Fruit fly (Drosophila melanogaster) whole organism, embryonic: Measurements from ENCODE around the gene CG12078.

Experiments used
- CG1233 ChIP-seq: fragments of 200-800 bp; sonication (Bioruptor generic); optimal IDR thresholded peaks from 4 replicates; lab custom pipeline; 2018; ENCODE audit warnings: missing biosample characterization, mild to moderate bottlenecking, missing genetic modification characterization
- CG12659 ChIP-seq: fragments of 200-800 bp; sonication (Bioruptor generic); optimal IDR thresholded peaks from 3 replicates; lab custom pipeline; 2017; ENCODE audit warnings: mild to moderate bottlenecking, missing biosample characterization, missing genetic modification reagents, missing genetic modification characterization
- CG12744 ChIP-seq: fragments of 200-800 bp; sonication (Bioruptor generic); optimal IDR thresholded peaks from 2 replicates; lab custom pipeline; 2016; ENCODE audit warnings: missing biosample characterization, missing genetic modification characterization
- CG15269 ChIP-seq: fragments of 200-800 bp; sonication (Bioruptor generic); optimal IDR thresholded peaks from 2 replicates; lab custom pipeline; 2018; ENCODE audit warnings: missing biosample characterization, mild to moderate bottlenecking, missing genetic modification characterization, moderate library complexity
- CG17186 ChIP-seq: fragments of 200-800 bp; sonication (Bioruptor generic); optimal IDR thresholded peaks from 3 replicates; lab custom pipeline; 2017; ENCODE audit warnings: missing biosample characterization, missing genetic modification reagents, missing genetic modification characterization
- CG31441 ChIP-seq: fragments of 200-800 bp; sonication (Bioruptor generic); IDR thresholded peaks from 2 replicates; pipeline ENCODE4 v1.3.6; 2022; ENCODE audit warnings: missing biosample characterization, missing genetic modification characterization
- CG32772 ChIP-seq: fragments of 200-800 bp; sonication (Bioruptor generic); IDR thresholded peaks from 2 replicates; pipeline ENCODE4 v1.3.6; 2022; ENCODE audit warnings: missing biosample characterization, missing genetic modification characterization
- CG34224 ChIP-seq: fragments of 200-800 bp; sonication (Bioruptor generic); IDR thresholded peaks from 3 replicates; pipeline ENCODE4 v1.3.6; 2022; ENCODE audit warnings: missing biosample characterization, missing genetic modification characterization; ENCODE audit not compliant: partially characterized antibody
- CG3838 ChIP-seq: fragments of 200-800 bp; sonication (Bioruptor generic); optimal IDR thresholded peaks from 3 replicates; lab custom pipeline; 2016; ENCODE audit warnings: missing biosample characterization, missing genetic modification characterization
- CG4854 ChIP-seq: fragments of 200-800 bp; sonication (Bioruptor generic); optimal IDR thresholded peaks from 2 replicates; lab custom pipeline; 2016; ENCODE audit warnings: missing biosample characterization, missing genetic modification characterization, inconsistent platforms
- CG6654 ChIP-seq: fragments of 200-800 bp; sonication (Bioruptor generic); optimal IDR thresholded peaks from 2 replicates; lab custom pipeline; 2017; ENCODE audit warnings: missing biosample characterization, mild to moderate bottlenecking, missing genetic modification characterization
- CG7556 ChIP-seq: fragments of 200-800 bp; sonication (Bioruptor generic); optimal IDR thresholded peaks from 2 replicates; lab custom pipeline; 2017; ENCODE audit warnings: missing biosample characterization, mild to moderate bottlenecking, missing genetic modification characterization
- CG7987 ChIP-seq: fragments of 200-800 bp; sonication (Bioruptor generic); optimal IDR thresholded peaks from 2 replicates; lab custom pipeline; 2018; ENCODE audit warnings: missing biosample characterization, mild to moderate bottlenecking, missing genetic modification characterization, moderate library complexity
- CG9609 ChIP-seq: fragments of 200-800 bp; sonication (Bioruptor generic); optimal IDR thresholded peaks from 3 replicates; lab custom pipeline; 2016; ENCODE audit warnings: missing biosample characterization, missing genetic modification characterization
- CG9876 ChIP-seq: fragments of 200-800 bp; sonication (Bioruptor generic); optimal IDR thresholded peaks from 2 replicates; lab custom pipeline; 2016; ENCODE audit warnings: missing biosample characterization, missing genetic modification characterization
- D ChIP-seq, 2 experiments: fragments of 200-800 bp in 1 of 2; fragments of >200 bp in 1 of 2; sonication (Bioruptor generic) in 1 of 2; optimal IDR thresholded peaks; 2 replicates in 1 of 2; 3 replicates in 1 of 2; lab custom pipeline; 2017; ENCODE audit warnings: mild to moderate bottlenecking in 1 of 2, missing biosample characterization in 1 of 2, missing genetic modification characterization in 1 of 2, missing genetic modification reagents in 1 of 2
- Dfd ChIP-seq, 2 experiments: fragments of >200 bp; optimal IDR thresholded peaks; 2 replicates each; lab custom pipeline; 2017; ENCODE audit warnings: missing biosample characterization in 2 of 2, missing genetic modification characterization in 2 of 2
- Dll ChIP-seq: fragments of 200-800 bp; sonication (Bioruptor generic); IDR thresholded peaks from 4 replicates; pipeline ENCODE4 v1.3.6; 2022; ENCODE audit warnings: missing biosample characterization, missing genetic modification characterization; ENCODE audit not compliant: partially characterized antibody
- Dp ChIP-seq: fragments of 200-800 bp; sonication (Bioruptor generic); optimal IDR thresholded peaks from 2 replicates; lab custom pipeline; 2018; ENCODE audit warnings: missing biosample characterization, mild to moderate bottlenecking, missing genetic modification characterization, moderate library complexity
- Fer3 ChIP-seq: fragments of 200-800 bp; sonication (Bioruptor generic); optimal IDR thresholded peaks from 2 replicates; lab custom pipeline; 2018; ENCODE audit warnings: missing biosample characterization, mild to moderate bottlenecking, missing genetic modification characterization, moderate library complexity
- Hr51 ChIP-seq, 2 experiments: fragments of 200-800 bp; sonication (Bioruptor generic); optimal IDR thresholded peaks; 2 replicates in 1 of 2; 3 replicates in 1 of 2; lab custom pipeline; 2016 to 2018; ENCODE audit warnings: missing biosample characterization in 2 of 2, missing genetic modification characterization in 2 of 2, mild to moderate bottlenecking in 1 of 2, moderate library complexity in 1 of 2
- MESR4 ChIP-seq: fragments of 200-800 bp; sonication (Bioruptor generic); optimal IDR thresholded peaks from 2 replicates; lab custom pipeline; 2018; ENCODE audit warnings: missing biosample characterization, mild to moderate bottlenecking, missing genetic modification characterization, moderate library complexity
- Med ChIP-seq: fragments of 200-800 bp; sonication (Bioruptor generic); peaks from one replicate; lab custom pipeline; 2016; ENCODE audit warnings: missing biosample characterization, missing genetic modification characterization, mild to moderate bottlenecking, inconsistent platforms, moderate library complexity
- Sry-δ ChIP-seq: fragments of 200-800 bp; sonication (Bioruptor generic); optimal IDR thresholded peaks from 2 replicates; lab custom pipeline; 2016; ENCODE audit warnings: missing biosample characterization, missing genetic modification characterization
- Stat92E ChIP-seq, 3 experiments: fragments of >200 bp in 2 of 3; fragments of 200-800 bp in 1 of 3; sonication (Bioruptor generic) in 1 of 3; optimal IDR thresholded peaks; 2 replicates each; lab custom pipeline; 2017 to 2019; ENCODE audit warnings: missing biosample characterization in 3 of 3, missing genetic modification characterization in 3 of 3, mild to moderate bottlenecking in 1 of 3, moderate library complexity in 1 of 3
- Taf1 ChIP-seq: fragments of 200-800 bp; sonication (Bioruptor generic); IDR thresholded peaks from 2 replicates; pipeline ENCODE4 v1.3.6; 2022; ENCODE audit warnings: missing biosample characterization, missing genetic modification characterization
- Vsx1 ChIP-seq: fragments of 200-800 bp; sonication (Bioruptor generic); optimal IDR thresholded peaks from 2 replicates; lab custom pipeline; 2017; ENCODE audit warnings: missing biosample characterization, mild to moderate bottlenecking, missing genetic modification characterization, missing genetic modification reagents
- al ChIP-seq: fragments of 200-800 bp; sonication (Bioruptor generic); IDR thresholded peaks from 2 replicates; pipeline ENCODE4 v1.3.6; 2022; ENCODE audit warnings: missing biosample characterization, missing genetic modification characterization
- chinmo ChIP-seq: fragments of 200-800 bp; sonication (Bioruptor generic); IDR thresholded peaks from 4 replicates; pipeline ENCODE4 v1.3.6; 2022; ENCODE audit warnings: missing biosample characterization, missing genetic modification characterization; ENCODE audit not compliant: partially characterized antibody
- danr ChIP-seq: fragments of 200-800 bp; sonication (Bioruptor generic); IDR thresholded peaks from 2 replicates; pipeline ENCODE4 v1.3.6; 2022; ENCODE audit warnings: missing biosample characterization, missing genetic modification characterization
- emc ChIP-seq: fragments of 200-800 bp; sonication (Bioruptor generic); optimal IDR thresholded peaks from 2 replicates; lab custom pipeline; 2016; ENCODE audit warnings: missing biosample characterization, missing genetic modification characterization
- fd96Cb ChIP-seq: fragments of 200-800 bp; sonication (Bioruptor generic); optimal IDR thresholded peaks from 2 replicates; lab custom pipeline; 2018; ENCODE audit warnings: missing biosample characterization, mild to moderate bottlenecking, missing genetic modification characterization, moderate library complexity
- gcm2 ChIP-seq: fragments of 200-800 bp; sonication (Bioruptor generic); optimal IDR thresholded peaks from 2 replicates; lab custom pipeline; 2016; ENCODE audit warnings: missing biosample characterization, missing genetic modification characterization
- ham ChIP-seq: fragments of 200-800 bp; sonication (Bioruptor generic); IDR thresholded peaks from 2 replicates; pipeline ENCODE4 v1.3.6; 2022; ENCODE audit warnings: missing biosample characterization, missing genetic modification characterization
- lilli ChIP-seq: fragments of 200-800 bp; sonication (Bioruptor generic); optimal IDR thresholded peaks from 3 replicates; lab custom pipeline; 2016; ENCODE audit warnings: missing biosample characterization, missing genetic modification characterization
- nau ChIP-seq: fragments of 200-800 bp; sonication (Bioruptor generic); optimal IDR thresholded peaks from 3 replicates; lab custom pipeline; 2017; ENCODE audit warnings: missing biosample characterization, mild to moderate bottlenecking, missing genetic modification characterization, missing genetic modification reagents
- nmo ChIP-seq: fragments of 200-800 bp; sonication (Bioruptor generic); optimal IDR thresholded peaks from 2 replicates; lab custom pipeline; 2018; ENCODE audit warnings: missing biosample characterization, mild to moderate bottlenecking, missing genetic modification characterization, moderate library complexity
- pnt ChIP-seq: fragments of 200-800 bp; sonication (Bioruptor generic); optimal IDR thresholded peaks from 3 replicates; lab custom pipeline; 2016; ENCODE audit warnings: missing biosample characterization, missing genetic modification characterization
- ro ChIP-seq: fragments of 200-800 bp; sonication (Bioruptor generic); IDR thresholded peaks from 2 replicates; pipeline ENCODE4 v1.3.6; 2022; ENCODE audit warnings: missing biosample characterization, missing genetic modification characterization
- sima ChIP-seq: fragments of 200-800 bp; sonication (Bioruptor generic); optimal IDR thresholded peaks from 2 replicates; lab custom pipeline; 2016; ENCODE audit warnings: missing biosample characterization, missing genetic modification characterization
- toy ChIP-seq: fragments of 200-800 bp; sonication (Bioruptor generic); IDR thresholded peaks from 2 replicates; pipeline ENCODE4 v1.3.6; 2022; ENCODE audit warnings: missing biosample characterization, missing genetic modification characterization
- wor ChIP-seq: fragments of 200-800 bp; sonication (Bioruptor generic); IDR thresholded peaks from 2 replicates; pipeline ENCODE4 v1.3.6; 2022; ENCODE audit warnings: missing biosample characterization, missing genetic modification characterization

The CG12078 gene

dm6 chr3L:3223390-3223914 is 20.6 kb downstream of the CG12078 start (continued):
- TF ChIP-seq CG9609 = no peak
- TF ChIP-seq CG12744 (GFP tag; lab: Kevin White, UChicago) = no peak
- no peak for TF ChIP-seq gcm2 (GFP tag; lab: Kevin White, UChicago)
- TF ChIP-seq CG7987 = peak; percentile 89
- TF ChIP-seq Taf1 (GFP tag; lab: Robert Waterston, UW) = no peak
- TF ChIP-seq Vsx1 (GFP tag; lab: Kevin White, UChicago) = no peak
- no peak for TF ChIP-seq Dp (GFP tag; lab: Kevin White, UChicago)
- no peak for TF ChIP-seq CG1233 (GFP tag; lab: Kevin White, UChicago)
- no peak for TF ChIP-seq pnt (GFP tag; lab: Kevin White, UChicago)
- no peak for TF ChIP-seq D (optimal IDR thresholded peaks at IDR 0.05; lab: Kevin White, UChicago)
- TF ChIP-seq D (GFP tag; optimal IDR thresholded peaks at IDR 0.05; lab: Kevin White, UChicago) = no peak
- no peak for TF ChIP-seq Stat92E (GFP tag; optimal IDR thresholded peaks at IDR 0.05; lab: Kevin White, UChicago)
- no peak for TF ChIP-seq Fer3 (tag; lab: Kevin White, UChicago)
- peak; percentile 6 for TF ChIP-seq Med
- TF ChIP-seq danr (GFP tag; lab: Robert Waterston, UW) = no peak
- no peak for TF ChIP-seq CG9876 (GFP tag; lab: Kevin White, UChicago)
- TF ChIP-seq Sry-δ (GFP tag; lab: Kevin White, UChicago) = no peak
- TF ChIP-seq Dfd (GFP tag; optimal IDR thresholded peaks at IDR 0.05; lab: Kevin White, UChicago) = no peak
- TF ChIP-seq toy (GFP tag; lab: Robert Waterston, UW) = no peak
- no peak for TF ChIP-seq nau (GFP tag; lab: Kevin White, UChicago)
- no peak for TF ChIP-seq lilli (GFP tag; lab: Kevin White, UChicago)
- no peak for TF ChIP-seq CG31441
- no peak for TF ChIP-seq CG17186 (GFP tag; lab: Kevin White, UChicago)
- TF ChIP-seq Dll (GFP tag; lab: Robert Waterston, UW) = peak; percentile 59; the same call in 1 of the 4 replicates
- TF ChIP-seq ro = no peak
- TF ChIP-seq fd96Cb = no peak
- no peak for TF ChIP-seq CG3838 (GFP tag; lab: Kevin White, UChicago)
- TF ChIP-seq CG6654 (GFP tag; lab: Kevin White, UChicago) = no peak
- TF ChIP-seq CG15269 (tag; lab: Kevin White, UChicago) = no peak
- 0 out of 4 replicates have a peak, but pooled peaks have one; percentile 7 for TF ChIP-seq chinmo
- no peak for TF ChIP-seq nmo (GFP tag; lab: Kevin White, UChicago)
- no peak for TF ChIP-seq Hr51 (GFP tag; optimal IDR thresholded peaks at IDR 0.05; lab: Kevin White, UChicago)
- TF ChIP-seq wor (GFP tag; lab: Robert Waterston, UW) = no peak
- no peak for TF ChIP-seq al (GFP tag; lab: Robert Waterston, UW)
- TF ChIP-seq sima (GFP tag; lab: Kevin White, UChicago) = no peak
- no peak for TF ChIP-seq CG12659
- TF ChIP-seq CG32772 (GFP tag; lab: Robert Waterston, UW) = no peak
- no peak for TF ChIP-seq CG7556 (GFP tag; lab: Kevin White, UChicago)
- 0 out of 3 replicates have a peak, but pooled peaks have one; percentile 41 for TF ChIP-seq CG34224 (GFP tag; lab: Robert Waterston, UW)
- no peak for TF ChIP-seq emc
- TF ChIP-seq ham (GFP tag; lab: Robert Waterston, UW) = no peak
- TF ChIP-seq MESR4 (GFP tag; lab: Kevin White, UChicago) = peak; percentile 99
- TF ChIP-seq CG4854 (GFP tag; lab: Kevin White, UChicago) = no peak
